Worm (Caenorhabditis elegans): ENCODE measurements around the gene F17C11.4.

ce11 chrV:10925658-10926057, 26.0 kb upstream of the F17C11.4 start:
- TF ChIP-seq fkh-4 (tag; optimal IDR thresholded peaks at IDR 0.05; ENCODE audit: borderline replicate concordance), result no peak
- no peak for TF ChIP-seq jun-1 (tag; optimal IDR thresholded peaks at IDR 0.05)
- TF ChIP-seq ama-1 (optimal IDR thresholded peaks at IDR 0.05), result no peak
- no peak for TF ChIP-seq mdl-1 (tag; optimal IDR thresholded peaks at IDR 0.05)
- TF ChIP-seq tbx-2 (tag; optimal IDR thresholded peaks at IDR 0.05), result no peak
- no peak for TF ChIP-seq ztf-11 (tag; optimal IDR thresholded peaks at IDR 0.05)
- no peak for TF ChIP-seq fkh-10 (GFP tag; optimal IDR thresholded peaks at IDR 0.05)
